Worm (Caenorhabditis elegans): ENCODE measurements around the gene nob-1.

The nob-1 gene

ce11 chrIII:12052206-12052605 lies 31.9 kb downstream of the nob-1 start, which contains the start of gene Y79H2A.3:
Gene Y79H2A.3, minus strand, starts transcription at chrIII:12052306.
- TF ChIP-seq arid-1 (GFP tag; conservative IDR thresholded peaks at IDR 0.05) (no peak), nhr-42 (GFP tag; IDR thresholded peaks at IDR 0.05) (no peak), aly-2 (tag; optimal IDR thresholded peaks at IDR 0.05) (no peak), saeg-2 (GFP tag; IDR thresholded peaks at IDR 0.05) (no peak), lin-13 (GFP tag; optimal IDR thresholded peaks at IDR 0.05) (no peak), php-3 (GFP tag; IDR thresholded peaks at IDR 0.05) (no peak), mep-1 (tag; optimal IDR thresholded peaks at IDR 0.05) (no peak), dmd-8 (GFP tag; IDR thresholded peaks at IDR 0.05) (no peak), D1046.2 (GFP tag; IDR thresholded peaks at IDR 0.05) (no peak), snpc-1.2 (GFP tag; IDR thresholded peaks at IDR 0.05) (no peak), vab-7 (GFP tag; IDR thresholded peaks at IDR 0.05) (no peak), ama-1 (optimal IDR thresholded peaks at IDR 0.05) (no peak), dpl-1 (GFP tag; optimal IDR thresholded peaks at IDR 0.05) (no peak), egl-27 (tag; optimal IDR thresholded peaks at IDR 0.05) (no peak)

- TF ChIP-seq R02D3.7 (tag; optimal IDR thresholded peaks at IDR 0.05) (no peak), attf-4 (tag; optimal IDR thresholded peaks at IDR 0.05) (no peak), lin-39 (tag; optimal IDR thresholded peaks at IDR 0.05) (no peak), nhr-11 (tag; optimal IDR thresholded peaks at IDR 0.05) (no peak), Y75B8A.6 (GFP tag; IDR thresholded peaks at IDR 0.05) (no peak), tra-1 (GFP tag; IDR thresholded peaks at IDR 0.05) (no peak), F44E2.7 (GFP tag; IDR thresholded peaks at IDR 0.05) (no peak), ZK546.5 (tag; optimal IDR thresholded peaks at IDR 0.05) (no peak), hlh-30 (tag; optimal IDR thresholded peaks at IDR 0.05; ENCODE audit: insufficient read depth) (no peak), dmd-9 (GFP tag; IDR thresholded peaks at IDR 0.05) (no peak), php-3 (GFP tag; IDR thresholded peaks at IDR 0.05) (no peak), aha-1 (tag) (no peak), lir-3 (tag; optimal IDR thresholded peaks at IDR 0.05) (no peak), daf-8 (GFP tag; IDR thresholded peaks at IDR 0.05) (no peak)
Observed at ce11 chrIII:12040999-12041398, 43.1 kb downstream of the nob-1 start, which contains the start of gene Y79H2A.4. Gene Y79H2A.4, plus strand, starts transcription at chrIII:12041299.

ce11 chrIII:12037217-12037616 lies 46.9 kb downstream of the nob-1 start:
- TF ChIP-seq set-16 (GFP tag; IDR thresholded peaks at IDR 0.05) (peak; percentile 88), ceh-82 (tag; optimal IDR thresholded peaks at IDR 0.05) (no peak), dmd-9 (GFP tag; IDR thresholded peaks at IDR 0.05) (no peak)

DNA sequence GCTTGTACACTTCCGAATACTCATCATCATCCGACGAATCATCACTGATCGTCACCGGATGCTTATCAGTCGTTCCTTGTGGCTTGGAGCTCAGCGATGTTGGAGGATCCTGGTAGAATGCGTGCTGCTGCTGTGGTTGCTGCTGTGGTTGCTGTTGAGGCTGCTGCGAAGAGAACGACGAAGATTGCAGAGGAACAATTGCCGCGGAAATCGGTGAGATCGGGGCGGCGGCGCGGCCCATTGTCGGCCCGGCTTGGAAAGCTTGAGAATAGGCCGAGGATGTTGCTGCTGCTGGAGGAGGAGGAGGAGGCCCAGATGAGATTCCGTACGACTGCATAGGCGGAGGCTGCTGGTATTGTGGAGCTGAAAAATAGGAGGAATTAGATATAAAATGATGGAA lies 49.8 kb downstream of the nob-1 start:
- TF ChIP-seq spr-3 (GFP tag; optimal IDR thresholded peaks at IDR 0.05) (no peak), aha-1 (tag) (peak; percentile 86), set-16 (GFP tag; IDR thresholded peaks at IDR 0.05) (peak; percentile 90), unc-62 (GFP tag; optimal IDR thresholded peaks at IDR 0.05 in 1 of 2) (peak in 1 of 2 experiments; percentile 13), unc-62 (tag; optimal IDR thresholded peaks at IDR 0.05) (no peak), nhr-6 (tag; optimal IDR thresholded peaks at IDR 0.05) (no peak), jun-1 (tag; optimal IDR thresholded peaks at IDR 0.05) (no peak), F37D6.2 (tag; optimal IDR thresholded peaks at IDR 0.05) (no peak), sdz-12 (GFP tag; optimal IDR thresholded peaks at IDR 0.05) (peak; percentile 26), dve-1 (tag; optimal IDR thresholded peaks at IDR 0.05; ENCODE audit: insufficient read depth) (no peak)

- TF ChIP-seq lsy-2 (tag; optimal IDR thresholded peaks at IDR 0.05) (no peak), hlh-11 (tag; optimal IDR thresholded peaks at IDR 0.05) (no peak), vab-7 (GFP tag; IDR thresholded peaks at IDR 0.05) (no peak), nhr-48 (tag; optimal IDR thresholded peaks at IDR 0.05) (no peak), ztf-7 (tag; optimal IDR thresholded peaks at IDR 0.05) (no peak), T26A8.4 (GFP tag; IDR thresholded peaks at IDR 0.05) (no peak), daf-16 (GFP tag; optimal IDR thresholded peaks at IDR 0.05) (no peak), daf-16 (tag; optimal IDR thresholded peaks at IDR 0.05) (no peak), hmg-1.1 (GFP tag; IDR thresholded peaks at IDR 0.05) (no peak), unc-130 (GFP tag; optimal IDR thresholded peaks at IDR 0.05) (no peak), egl-43 (GFP tag; IDR thresholded peaks at IDR 0.05) (no peak), Y105C5A.15 (GFP tag; IDR thresholded peaks at IDR 0.05) (no peak), R02D3.7 (tag; optimal IDR thresholded peaks at IDR 0.05) (no peak), F26F4.8 (GFP tag; conservative IDR thresholded peaks at IDR 0.05) (no peak)
Observed at ce11 chrIII:12033259-12033658, 50.9 kb downstream of the nob-1 start.
